Worm (Caenorhabditis elegans) whole organism, L3 larva: Measurements from ENCODE around the gene vamp-7.

ENCODE experiments used
- ZK546.5 ChIP-seq: sonication (generic microtip); optimal IDR thresholded peaks from 2 replicates; lab custom pipeline; 2017; ENCODE audit warnings: missing biosample characterization, missing genetic modification characterization
- ama-1 ChIP-seq: fragments of 150-350 bp; optimal IDR thresholded peaks from 2 replicates; lab custom pipeline; 2018
- ceh-9 ChIP-seq: sonication (generic microtip); optimal IDR thresholded peaks from 2 replicates; lab custom pipeline; 2018; ENCODE audit warnings: missing biosample characterization, missing genetic modification characterization
- elt-1 ChIP-seq: fragments of 150-350 bp; optimal IDR thresholded peaks from 2 replicates; lab custom pipeline; 2014; ENCODE audit warnings: missing biosample characterization, missing genetic modification characterization
- eor-1 ChIP-seq, 2 experiments: fragments of 150-350 bp; optimal IDR thresholded peaks; 2 replicates each; lab custom pipeline; 2014 to 2018; ENCODE audit warnings: missing biosample characterization in 2 of 2, missing genetic modification characterization in 2 of 2
- fkh-10 ChIP-seq: sonication (generic microtip); optimal IDR thresholded peaks from 2 replicates; lab custom pipeline; 2017; ENCODE audit warnings: missing biosample characterization, missing genetic modification reagents, missing genetic modification characterization
- fos-1 ChIP-seq: fragments of 150-350 bp; optimal IDR thresholded peaks from 2 replicates; lab custom pipeline; 2014; ENCODE audit warnings: missing biosample characterization, missing genetic modification characterization
- nfya-1 ChIP-seq: sonication (generic microtip); optimal IDR thresholded peaks from 2 replicates; lab custom pipeline; 2017; ENCODE audit warnings: missing genetic modification characterization, mild to moderate bottlenecking, missing compliant biosample characterization, antibody characterized with exemption, moderate library complexity; ENCODE audit not compliant: insufficient read depth
- sea-2 ChIP-seq: fragments of 150-350 bp; sonication (generic microtip); optimal IDR thresholded peaks from 4 replicates; lab custom pipeline; 2014; ENCODE audit warnings: missing biosample characterization, missing genetic modification reagents, missing genetic modification characterization

DNA sequence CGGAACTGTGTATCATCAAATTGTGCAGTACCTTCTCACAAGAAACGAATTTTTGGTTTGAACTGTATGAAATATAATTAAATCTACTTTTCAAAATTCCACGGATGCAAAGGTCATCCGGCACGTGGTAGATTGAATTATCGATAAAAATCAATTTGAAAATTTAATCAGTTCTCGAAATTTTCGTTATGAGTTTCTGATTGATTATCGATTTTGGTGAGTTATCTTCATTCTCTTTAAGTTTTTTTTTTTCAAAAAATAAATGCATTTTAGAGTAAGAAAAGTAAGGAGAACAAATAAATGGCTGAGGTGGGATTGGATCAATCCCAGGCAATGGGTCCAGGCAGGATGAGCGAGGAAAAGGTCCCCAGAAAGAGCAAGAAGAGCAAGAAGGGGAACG lies 10.4 kb upstream of the vamp-7 start, which contains the start of gene Y69A2AR.47:
- TF ChIP-seq sea-2 (GFP tag; lab: Kevin White, UChicago) (no peak), ama-1 (lab: Kevin White, UChicago) (no peak), fos-1 (tag; lab: Kevin White, UChicago) (no peak), elt-1 (tag; lab: Kevin White, UChicago) (no peak), nfya-1 (tag; lab: Kevin White, UChicago) (no peak), ceh-9 (tag; lab: Kevin White, UChicago) (no peak), eor-1 (tag; optimal IDR thresholded peaks at IDR 0.05; lab: Kevin White, UChicago) (no peak), fkh-10 (GFP tag; lab: Kevin White, UChicago) (no peak), ZK546.5 (tag; lab: Kevin White, UChicago) (no peak)
